Worm (Caenorhabditis elegans) whole organism, L4 larva: ENCODE measurements around the gene Y37E11B.6.

Experiments
- F49E8.2 ChIP-seq: sonication (generic microtip); optimal IDR thresholded peaks from 2 replicates; lab custom pipeline; 2016; ENCODE audit warnings: missing compliant biosample characterization, mild to moderate bottlenecking, missing genetic modification characterization, borderline replicate concordance
- T26A8.4 ChIP-seq: fragments of 200-800 bp; sonication (Bioruptor generic); IDR thresholded peaks from 2 replicates; pipeline ENCODE4 v1.3.6; 2022; ENCODE audit warnings: missing genetic modification characterization, missing compliant biosample characterization
- aha-1 ChIP-seq: fragments of 150-350 bp; peaks from one replicate; lab custom pipeline; 2014; ENCODE audit warnings: missing biosample characterization, missing genetic modification characterization
- ama-1 ChIP-seq: fragments of 150-350 bp; optimal IDR thresholded peaks from 2 replicates; lab custom pipeline; 2014; ENCODE audit warnings: inconsistent platforms, mixed read lengths
- attf-4 ChIP-seq: sonication (generic microtip); optimal IDR thresholded peaks from 3 replicates; lab custom pipeline; 2017; ENCODE audit warnings: missing biosample characterization, missing genetic modification characterization
- ceh-28 ChIP-seq: fragments of 150-350 bp; optimal IDR thresholded peaks from 2 replicates; lab custom pipeline; 2014; ENCODE audit warnings: missing biosample characterization, missing genetic modification reagents, missing genetic modification characterization
- ceh-44 ChIP-seq: fragments of 200-800 bp; sonication (Bioruptor generic); IDR thresholded peaks from 2 replicates; pipeline ENCODE4 v1.3.6; 2022; ENCODE audit warnings: missing genetic modification reagents, missing genetic modification characterization, missing compliant biosample characterization
- ceh-62 ChIP-seq: sonication (generic microtip); optimal IDR thresholded peaks from 2 replicates; lab custom pipeline; 2017; ENCODE audit warnings: missing biosample characterization, missing genetic modification characterization
- ceh-82 ChIP-seq: sonication (generic microtip); optimal IDR thresholded peaks from 2 replicates; lab custom pipeline; 2017; ENCODE audit warnings: missing biosample characterization, missing genetic modification characterization
- daf-16 ChIP-seq, 3 experiments: sonication (generic microtip); optimal IDR thresholded peaks; 2 replicates each; lab custom pipeline; 2016 to 2017; ENCODE audit warnings: missing genetic modification characterization in 3 of 3, missing genetic modification reagents in 3 of 3, mild to moderate bottlenecking in 2 of 3, missing compliant biosample characterization in 2 of 3, missing biosample characterization in 1 of 3, moderate library complexity in 1 of 3
- dmd-6 ChIP-seq: fragments of 200-800 bp; sonication (Bioruptor generic); IDR thresholded peaks from 2 replicates; pipeline ENCODE4 v1.3.6; 2022; ENCODE audit warnings: missing genetic modification reagents, missing genetic modification characterization, missing compliant biosample characterization
- duxl-1 ChIP-seq: sonication (generic microtip); optimal IDR thresholded peaks from 2 replicates; lab custom pipeline; 2016; ENCODE audit warnings: mild to moderate bottlenecking, missing genetic modification characterization, moderate library complexity, missing compliant biosample characterization; ENCODE audit not compliant: poor library complexity
- fos-1 ChIP-seq: fragments of 150-350 bp; optimal IDR thresholded peaks from 2 replicates; lab custom pipeline; 2014; ENCODE audit warnings: missing biosample characterization, missing genetic modification characterization
- gei-8 ChIP-seq: fragments of 200-800 bp; sonication (Bioruptor generic); optimal IDR thresholded peaks from 2 replicates; lab custom pipeline; 2018; ENCODE audit warnings: mild to moderate bottlenecking, missing genetic modification characterization, missing compliant biosample characterization
- hif-1 ChIP-seq, 2 experiments: sonication (generic microtip); optimal IDR thresholded peaks; 2 replicates each; lab custom pipeline; 2016 to 2017; ENCODE audit warnings: missing compliant biosample characterization in 2 of 2, missing genetic modification characterization in 2 of 2, missing genetic modification reagents in 2 of 2, missing genotype in 2 of 2, mild to moderate bottlenecking in 1 of 2
- hlh-11 ChIP-seq: fragments of 200-800 bp; sonication (Bioruptor generic); optimal IDR thresholded peaks from 2 replicates; lab custom pipeline; 2018; ENCODE audit warnings: mild to moderate bottlenecking, missing genetic modification characterization, missing compliant biosample characterization
- hlh-30 ChIP-seq: sonication (generic microtip); optimal IDR thresholded peaks from 2 replicates; lab custom pipeline; 2017; ENCODE audit warnings: antibody characterized with exemption, mild to moderate bottlenecking, missing genetic modification characterization, missing compliant biosample characterization; ENCODE audit not compliant: insufficient read depth
- hmg-1.1 ChIP-seq: fragments of 200-800 bp; sonication (Bioruptor generic); IDR thresholded peaks from 2 replicates; pipeline ENCODE4 v1.3.6; 2022; ENCODE audit warnings: missing genetic modification reagents, missing genetic modification characterization, missing compliant biosample characterization
- jun-1 ChIP-seq: fragments of 150-350 bp; optimal IDR thresholded peaks from 2 replicates; lab custom pipeline; 2014; ENCODE audit warnings: missing biosample characterization, missing genetic modification reagents, missing genetic modification characterization
- lim-7 ChIP-seq: fragments of 200-800 bp; sonication (Bioruptor generic); IDR thresholded peaks from 2 replicates; pipeline ENCODE4 v1.3.6; 2022; ENCODE audit warnings: missing genetic modification characterization, missing compliant biosample characterization
- lin-13 ChIP-seq: fragments of 150-350 bp; optimal IDR thresholded peaks from 2 replicates; lab custom pipeline; 2014; ENCODE audit warnings: missing biosample characterization, missing genetic modification reagents, missing genetic modification characterization
- lin-39 ChIP-seq: fragments of 150-350 bp; optimal IDR thresholded peaks from 2 replicates; lab custom pipeline; 2014; ENCODE audit warnings: missing biosample characterization, missing genetic modification reagents, missing genetic modification characterization
- madf-9 ChIP-seq: fragments of 200-800 bp; sonication (Bioruptor generic); conservative IDR thresholded peaks from 2 replicates; pipeline ENCODE4 v1.3.6; 2022; ENCODE audit warnings: missing genetic modification reagents, missing genetic modification characterization, missing compliant biosample characterization
- mdl-1 ChIP-seq, 2 experiments: fragments of 150-350 bp in 1 of 2; sonication (generic microtip) in 1 of 2; optimal IDR thresholded peaks; 2 replicates each; lab custom pipeline; 2014 to 2017; ENCODE audit warnings: missing biosample characterization in 2 of 2, missing genetic modification characterization in 2 of 2
- mdt-29 ChIP-seq: fragments of 200-800 bp; sonication (Bioruptor generic); IDR thresholded peaks from 2 replicates; pipeline ENCODE4 v1.3.6; 2022; ENCODE audit warnings: missing genetic modification reagents, missing genetic modification characterization, missing compliant biosample characterization
- mes-2 ChIP-seq: sonication (generic microtip); optimal IDR thresholded peaks from 2 replicates; lab custom pipeline; 2016; ENCODE audit warnings: missing genotype, mild to moderate bottlenecking, missing genetic modification characterization, missing compliant biosample characterization; ENCODE audit not compliant: poor library complexity, severe bottlenecking
- mxl-2 ChIP-seq: fragments of 200-800 bp; sonication (Bioruptor generic); conservative IDR thresholded peaks from 2 replicates; pipeline ENCODE4 v1.3.6; 2022; ENCODE audit warnings: missing genetic modification reagents, missing genetic modification characterization, missing compliant biosample characterization
- nhr-102 ChIP-seq: sonication (generic microtip); optimal IDR thresholded peaks from 2 replicates; lab custom pipeline; 2016; ENCODE audit warnings: mild to moderate bottlenecking, missing genetic modification characterization, moderate library complexity, missing compliant biosample characterization
- nhr-11 ChIP-seq: fragments of 150-350 bp; optimal IDR thresholded peaks from 2 replicates; lab custom pipeline; 2014; ENCODE audit warnings: missing biosample characterization, missing genetic modification characterization
- nhr-111 ChIP-seq: fragments of 200-800 bp; sonication (Bioruptor generic); optimal IDR thresholded peaks from 2 replicates; lab custom pipeline; 2018; ENCODE audit warnings: mild to moderate bottlenecking, missing genetic modification characterization, missing compliant biosample characterization
- nhr-48 ChIP-seq: sonication (generic microtip); optimal IDR thresholded peaks from 2 replicates; lab custom pipeline; 2016; ENCODE audit warnings: mild to moderate bottlenecking, missing genetic modification characterization, missing compliant biosample characterization
- nhr-6 ChIP-seq: fragments of 150-350 bp; optimal IDR thresholded peaks from 2 replicates; lab custom pipeline; 2014; ENCODE audit warnings: missing biosample characterization, missing genetic modification characterization
- php-3 ChIP-seq: fragments of 200-800 bp; sonication (Bioruptor generic); IDR thresholded peaks from 2 replicates; pipeline ENCODE4 v1.3.6; 2022; ENCODE audit warnings: missing genetic modification reagents, missing genetic modification characterization, missing compliant biosample characterization
- pqm-1 ChIP-seq: sonication (generic microtip); optimal IDR thresholded peaks from 2 replicates; lab custom pipeline; 2017; ENCODE audit warnings: missing biosample characterization, missing genetic modification characterization
- rbr-2 ChIP-seq: sonication (generic microtip); optimal IDR thresholded peaks from 2 replicates; lab custom pipeline; 2016; ENCODE audit warnings: missing genotype, missing genetic modification characterization, missing compliant biosample characterization
- snpc-1.2 ChIP-seq: fragments of 200-800 bp; sonication (Bioruptor generic); IDR thresholded peaks from 2 replicates; pipeline ENCODE4 v1.3.6; 2022; ENCODE audit warnings: missing genetic modification reagents, missing genetic modification characterization, missing compliant biosample characterization
- spr-1 ChIP-seq: sonication (generic microtip); optimal IDR thresholded peaks from 2 replicates; lab custom pipeline; 2016; ENCODE audit warnings: mild to moderate bottlenecking, missing genetic modification characterization, missing compliant biosample characterization
- tag-97 ChIP-seq: fragments of 200-800 bp; sonication (Bioruptor generic); IDR thresholded peaks from 2 replicates; pipeline ENCODE4 v1.3.6; 2022; ENCODE audit warnings: missing genetic modification characterization, missing compliant biosample characterization
- unc-39 ChIP-seq: sonication (generic microtip); optimal IDR thresholded peaks from 2 replicates; lab custom pipeline; 2017; ENCODE audit warnings: missing biosample characterization, missing genetic modification characterization
- unc-62 ChIP-seq, 3 experiments: fragments of 150-350 bp in 1 of 3; sonication (generic microtip); optimal IDR thresholded peaks in 2 of 3; peaks in 1 of 3; 1 replicate in 1 of 3; 2 replicates in 2 of 3; lab custom pipeline; 2014 to 2017; ENCODE audit warnings: missing biosample characterization in 3 of 3, missing genetic modification characterization in 3 of 3, missing genetic modification reagents in 3 of 3, missing genotype in 1 of 3
- zfp-2 ChIP-seq: sonication (generic microtip); optimal IDR thresholded peaks from 2 replicates; lab custom pipeline; 2016; ENCODE audit warnings: mild to moderate bottlenecking, missing genetic modification characterization, missing compliant biosample characterization
- zfp-3 ChIP-seq: fragments of 200-800 bp; sonication (Bioruptor generic); conservative IDR thresholded peaks from 2 replicates; pipeline ENCODE4 v1.3.6; 2022; ENCODE audit warnings: missing genetic modification reagents, missing genetic modification characterization, missing compliant biosample characterization
- ztf-11 ChIP-seq: fragments of 150-350 bp; optimal IDR thresholded peaks from 2 replicates; lab custom pipeline; 2014; ENCODE audit warnings: missing biosample characterization, missing genetic modification characterization

Y37E11B.6 gene

DNA sequence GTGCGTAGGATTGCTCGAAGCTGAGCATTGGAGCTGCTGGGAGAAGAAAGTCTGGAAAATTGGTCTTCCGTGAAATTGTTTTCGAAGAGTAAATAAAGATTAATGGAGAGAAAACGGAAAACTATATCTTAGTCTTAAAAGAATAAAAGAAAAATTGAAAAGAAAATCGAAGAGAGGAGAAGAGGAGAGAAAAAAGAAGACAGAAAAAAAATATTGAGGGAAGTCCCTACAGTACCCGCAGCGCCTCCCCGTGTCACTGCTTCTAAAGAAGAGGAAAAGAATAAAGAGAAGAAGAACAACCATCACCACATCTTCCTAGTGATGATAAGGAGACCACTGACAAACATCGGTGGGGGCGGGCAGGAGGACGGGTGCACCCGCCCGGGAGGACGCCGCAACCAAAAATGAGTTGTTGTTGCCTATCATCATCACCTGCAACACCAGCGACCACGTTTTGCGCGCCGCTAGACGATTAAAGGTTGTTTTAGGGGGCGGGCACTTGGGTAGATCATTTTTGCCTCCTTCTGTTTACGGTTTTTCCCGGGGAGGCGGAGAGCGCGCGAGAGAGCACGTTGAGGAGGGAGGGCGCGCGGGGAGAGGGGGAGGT lies 49.6 kb upstream of the Y37E11B.6 start, which contains the start of gene CC8.2 (continued):
- TF ChIP-seq nhr-102 (tag; lab: Kevin White, UChicago), result peak; percentile 19
- TF ChIP-seq lin-13, result peak; percentile 30
- TF ChIP-seq attf-4, result no peak
- peak; percentile 39; the same call in 1 of the 2 replicates for TF ChIP-seq php-3
- no peak for TF ChIP-seq madf-9 (GFP tag; lab: Robert Waterston, UW)
- 0 out of 2 replicates have a peak, but pooled peaks have one; percentile 7 for TF ChIP-seq snpc-1.2 (GFP tag; lab: Robert Waterston, UW)
- TF ChIP-seq nhr-111 (GFP tag; lab: Kevin White, UChicago), result no peak
- TF ChIP-seq, all 104 proteins: peak for 25

DNA sequence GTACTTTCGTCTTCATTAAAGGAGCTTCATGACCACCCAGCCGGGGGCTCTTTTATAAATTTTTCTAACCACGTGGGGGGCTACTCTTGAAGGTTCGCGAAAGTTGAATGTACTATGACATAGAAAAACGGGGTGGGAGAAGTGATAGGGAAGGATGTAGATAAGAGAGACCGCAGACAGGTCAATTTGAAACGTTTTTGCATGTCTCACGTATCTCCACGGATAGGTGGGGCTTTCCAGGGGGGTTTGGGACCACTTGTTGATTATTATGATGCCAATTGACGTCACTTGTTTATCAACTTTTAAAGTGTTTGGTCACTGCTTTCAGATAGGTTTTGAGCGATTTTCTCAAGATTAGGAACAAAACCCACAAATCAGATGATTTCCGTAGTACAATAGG lies 48.4 kb upstream of the Y37E11B.6 start:
- TF ChIP-seq hlh-30 (tag; lab: Kevin White, UChicago) (peak; percentile 65), mdl-1 (tag; optimal IDR thresholded peaks at IDR 0.05; lab: Kevin White, UChicago) (peak in 1 of 2 experiments; percentile 18), T26A8.4 (GFP tag; lab: Robert Waterston, UW) (no peak), zfp-3 (GFP tag; lab: Robert Waterston, UW) (peak; percentile 61), hlh-11 (tag; lab: Kevin White, UChicago) (peak; percentile 67), hif-1 (tag; optimal IDR thresholded peaks at IDR 0.05; lab: Kevin White, UChicago) (peak; percentile 6 to 92), mdt-29 (GFP tag; lab: Robert Waterston, UW) (peak; percentile 64; the same call in 1 of the 2 replicates), daf-16 (GFP tag; optimal IDR thresholded peaks at IDR 0.05; lab: Kevin White, UChicago) (peak in 1 of 2 experiments; percentile 86), daf-16 (tag; optimal IDR thresholded peaks at IDR 0.05; lab: Kevin White, UChicago) (peak; percentile 35), ceh-62 (tag; lab: Kevin White, UChicago) (no peak), fos-1 (tag; lab: Kevin White, UChicago) (no peak), ceh-44 (GFP tag; lab: Robert Waterston, UW) (no peak), dmd-6 (peak; percentile 36; the same call in 1 of the 2 replicates), unc-62 (GFP tag; optimal IDR thresholded peaks at IDR 0.05 in 1 of 2; lab: Kevin White, UChicago) (peak in 1 of 2 experiments; percentile 36), unc-62 (tag; optimal IDR thresholded peaks at IDR 0.05; lab: Kevin White, UChicago) (no peak), duxl-1 (peak; percentile 9), nhr-11 (tag; lab: Kevin White, UChicago) (peak; percentile 46), aha-1 (peak; percentile 87)

DNA sequence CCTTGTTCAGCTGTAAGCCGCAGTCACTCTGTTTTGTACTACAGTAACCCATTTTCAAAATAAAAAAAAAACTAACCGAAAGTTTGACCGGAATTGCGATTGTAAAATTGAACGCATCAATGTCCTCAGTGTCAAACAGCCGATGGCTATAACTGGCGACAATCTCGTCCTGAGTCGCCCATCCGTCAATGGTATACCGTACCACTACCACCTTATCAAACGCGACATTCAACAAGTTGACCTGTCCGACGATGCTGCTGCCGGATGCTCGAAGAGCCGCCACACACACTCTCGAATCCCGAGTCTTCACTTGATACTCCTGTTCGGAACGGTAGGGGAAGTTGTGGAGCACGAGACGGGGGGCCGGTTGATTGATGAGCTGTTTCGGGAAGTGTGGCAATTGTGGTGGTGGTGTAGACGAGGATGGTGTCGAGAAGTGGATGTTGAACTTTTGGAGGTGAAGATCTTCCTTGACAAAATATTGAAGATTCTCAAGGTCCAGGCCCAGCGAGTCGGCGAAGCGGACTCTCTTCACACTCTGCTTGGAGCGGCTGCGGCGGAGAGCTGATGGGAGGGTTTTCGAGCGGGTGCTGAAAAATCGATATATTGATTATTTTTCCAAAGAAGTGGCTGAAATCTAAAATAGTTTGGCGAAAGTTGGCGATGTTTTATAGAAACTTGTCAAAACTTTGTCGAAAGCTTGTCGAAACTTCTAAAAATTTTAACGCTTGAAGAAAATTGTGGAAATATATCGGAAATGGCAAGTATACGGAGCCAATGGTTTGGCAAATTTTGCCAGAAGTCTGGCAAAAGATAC lies 47.4 kb upstream of the Y37E11B.6 start:
- peak; percentile 44 for TF ChIP-seq ama-1 (lab: Kevin White, UChicago)
- no peak for TF ChIP-seq gei-8
- no peak for TF ChIP-seq F49E8.2 (tag; lab: Kevin White, UChicago)
- TF ChIP-seq daf-16 (GFP tag; optimal IDR thresholded peaks at IDR 0.05; lab: Kevin White, UChicago), result no peak
- no peak for TF ChIP-seq daf-16 (tag; optimal IDR thresholded peaks at IDR 0.05; lab: Kevin White, UChicago)
- TF ChIP-seq ceh-82, result no peak
- no peak for TF ChIP-seq mes-2 (tag; lab: Kevin White, UChicago)
- TF ChIP-seq mxl-2 (GFP tag; lab: Robert Waterston, UW), result no peak
- peak; percentile 79 for TF ChIP-seq aha-1
- no peak for TF ChIP-seq jun-1 (tag; lab: Kevin White, UChicago)
- TF ChIP-seq ceh-62 (tag; lab: Kevin White, UChicago), result no peak
- no peak for TF ChIP-seq madf-9 (GFP tag; lab: Robert Waterston, UW)
- TF ChIP-seq ceh-28 (tag; lab: Kevin White, UChicago), result peak; percentile 73
- no peak for TF ChIP-seq zfp-2 (tag; lab: Kevin White, UChicago)
- TF ChIP-seq unc-39 (tag; lab: Kevin White, UChicago), result no peak
- TF ChIP-seq nhr-6, result no peak
- TF ChIP-seq rbr-2 (tag; lab: Kevin White, UChicago), result no peak
- TF ChIP-seq ztf-11 (tag; lab: Kevin White, UChicago), result no peak
- TF ChIP-seq nhr-11 (tag; lab: Kevin White, UChicago), result no peak
- no peak for TF ChIP-seq lim-7 (GFP tag; lab: Robert Waterston, UW)
- no peak for TF ChIP-seq pqm-1 (tag; lab: Kevin White, UChicago)
- TF ChIP-seq tag-97 (GFP tag; lab: Robert Waterston, UW), result no peak
- TF ChIP-seq spr-1 (tag; lab: Kevin White, UChicago), result no peak
- no peak for TF ChIP-seq nhr-102 (tag; lab: Kevin White, UChicago)
- TF ChIP-seq mdt-29 (GFP tag; lab: Robert Waterston, UW), result no peak
- TF ChIP-seq hmg-1.1, result no peak
- no peak for TF ChIP-seq lin-39 (tag; lab: Kevin White, UChicago)
- TF ChIP-seq nhr-48, result no peak
- no peak for TF ChIP-seq hif-1 (tag; optimal IDR thresholded peaks at IDR 0.05; lab: Kevin White, UChicago)
